Worm (Caenorhabditis elegans) whole organism, L3 larva: ENCODE results near the gene str-176.
A peak's percentile ranks its signal among the peaks of the same experiment; 100 is the strongest.

ENCODE experiments used
- R02D3.7 ChIP-seq: fragments of 150-350 bp; optimal IDR thresholded peaks from 2 replicates; lab custom pipeline; 2014; ENCODE audit warnings: missing biosample characterization, missing genetic modification characterization
- ZK546.5 ChIP-seq: sonication (generic microtip); optimal IDR thresholded peaks from 2 replicates; lab custom pipeline; 2017; ENCODE audit warnings: missing biosample characterization, missing genetic modification characterization
- aly-2 ChIP-seq: fragments of 150-350 bp; optimal IDR thresholded peaks from 2 replicates; lab custom pipeline; 2014; ENCODE audit warnings: missing biosample characterization, missing genetic modification characterization
- ama-1 ChIP-seq: fragments of 150-350 bp; optimal IDR thresholded peaks from 2 replicates; lab custom pipeline; 2018
- ceh-16 ChIP-seq: sonication (generic microtip); optimal IDR thresholded peaks from 2 replicates; lab custom pipeline; 2017; ENCODE audit warnings: missing biosample characterization, missing genetic modification characterization
- ceh-28 ChIP-seq: fragments of 150-350 bp; optimal IDR thresholded peaks from 2 replicates; lab custom pipeline; 2014; ENCODE audit warnings: missing biosample characterization, missing genetic modification reagents, missing genetic modification characterization
- ceh-82 ChIP-seq: fragments of 150-350 bp; optimal IDR thresholded peaks from 2 replicates; lab custom pipeline; 2014; ENCODE audit warnings: missing biosample characterization, missing genetic modification characterization
- ceh-9 ChIP-seq: sonication (generic microtip); optimal IDR thresholded peaks from 2 replicates; lab custom pipeline; 2018; ENCODE audit warnings: missing biosample characterization, missing genetic modification characterization
- daf-12 ChIP-seq: fragments of 150-350 bp; optimal IDR thresholded peaks from 2 replicates; lab custom pipeline; 2014; ENCODE audit warnings: missing biosample characterization, missing genetic modification reagents, missing genetic modification characterization
- egl-27 ChIP-seq: sonication (generic microtip); optimal IDR thresholded peaks from 4 replicates; lab custom pipeline; 2017; ENCODE audit warnings: missing biosample characterization, missing genetic modification reagents, missing genetic modification characterization
- egl-5 ChIP-seq: fragments of 150-350 bp; optimal IDR thresholded peaks from 2 replicates; lab custom pipeline; 2017; ENCODE audit warnings: missing biosample characterization, missing genetic modification reagents, missing genetic modification characterization, inconsistent platforms
- elt-1 ChIP-seq: fragments of 150-350 bp; optimal IDR thresholded peaks from 2 replicates; lab custom pipeline; 2014; ENCODE audit warnings: missing biosample characterization, missing genetic modification characterization
- elt-3 ChIP-seq, 3 experiments: fragments of 150-350 bp in 1 of 3; sonication (generic microtip) in 2 of 3; optimal IDR thresholded peaks; 2 replicates in 2 of 3; 4 replicates in 1 of 3; lab custom pipeline; 2014 to 2017; ENCODE audit warnings: missing biosample characterization in 3 of 3, missing genetic modification characterization in 3 of 3
- eor-1 ChIP-seq, 2 experiments: fragments of 150-350 bp; optimal IDR thresholded peaks; 2 replicates each; lab custom pipeline; 2014 to 2018; ENCODE audit warnings: missing biosample characterization in 2 of 2, missing genetic modification characterization in 2 of 2
- fkh-10 ChIP-seq: sonication (generic microtip); optimal IDR thresholded peaks from 2 replicates; lab custom pipeline; 2017; ENCODE audit warnings: missing biosample characterization, missing genetic modification reagents, missing genetic modification characterization
- fkh-2 ChIP-seq: fragments of 150-350 bp; optimal IDR thresholded peaks from 2 replicates; lab custom pipeline; 2014; ENCODE audit warnings: missing biosample characterization, missing genetic modification reagents, missing genetic modification characterization
- fos-1 ChIP-seq: fragments of 150-350 bp; optimal IDR thresholded peaks from 2 replicates; lab custom pipeline; 2014; ENCODE audit warnings: missing biosample characterization, missing genetic modification characterization
- hmg-11 ChIP-seq: sonication (generic microtip); optimal IDR thresholded peaks from 2 replicates; lab custom pipeline; 2016; ENCODE audit warnings: missing genetic modification characterization, missing compliant biosample characterization
- jun-1 ChIP-seq: fragments of 150-350 bp; optimal IDR thresholded peaks from 2 replicates; lab custom pipeline; 2014; ENCODE audit warnings: missing biosample characterization, missing genetic modification reagents, missing genetic modification characterization
- lin-15B ChIP-seq: fragments of 150-350 bp; optimal IDR thresholded peaks from 2 replicates; lab custom pipeline; 2014; ENCODE audit warnings: missing biosample characterization, missing genetic modification characterization
- lin-39 ChIP-seq: fragments of 150-350 bp; optimal IDR thresholded peaks from 2 replicates; lab custom pipeline; 2018; ENCODE audit warnings: missing biosample characterization, missing genetic modification reagents, missing genetic modification characterization
- lsy-12 ChIP-seq: sonication (generic microtip); optimal IDR thresholded peaks from 2 replicates; lab custom pipeline; 2016; ENCODE audit warnings: mild to moderate bottlenecking, missing genetic modification characterization, missing compliant biosample characterization
- mdl-1 ChIP-seq: fragments of 150-350 bp; optimal IDR thresholded peaks from 2 replicates; lab custom pipeline; 2014; ENCODE audit warnings: missing biosample characterization, missing genetic modification characterization
- mml-1 ChIP-seq: fragments of 150-350 bp; sonication (generic microtip); optimal IDR thresholded peaks from 3 replicates; lab custom pipeline; 2014; ENCODE audit warnings: missing biosample characterization, missing genetic modification characterization
- nfya-1 ChIP-seq: sonication (generic microtip); optimal IDR thresholded peaks from 2 replicates; lab custom pipeline; 2017; ENCODE audit warnings: missing genetic modification characterization, mild to moderate bottlenecking, missing compliant biosample characterization, antibody characterized with exemption, moderate library complexity; ENCODE audit not compliant: insufficient read depth
- nhr-11 ChIP-seq: fragments of 150-350 bp; optimal IDR thresholded peaks from 2 replicates; lab custom pipeline; 2014; ENCODE audit warnings: missing biosample characterization, missing genetic modification characterization
- nhr-12 ChIP-seq: fragments of 150-350 bp; optimal IDR thresholded peaks from 2 replicates; lab custom pipeline; 2014; ENCODE audit warnings: missing biosample characterization, missing genetic modification characterization
- nhr-23 ChIP-seq: fragments of 150-350 bp; optimal IDR thresholded peaks from 2 replicates; lab custom pipeline; 2014; ENCODE audit warnings: missing biosample characterization, missing genetic modification reagents, missing genetic modification characterization
- nhr-25 ChIP-seq: sonication (generic microtip); optimal IDR thresholded peaks from 2 replicates; lab custom pipeline; 2017; ENCODE audit warnings: missing biosample characterization, missing genetic modification characterization
- nhr-28 ChIP-seq: fragments of 150-350 bp; optimal IDR thresholded peaks from 2 replicates; lab custom pipeline; 2014; ENCODE audit warnings: missing biosample characterization, missing genetic modification characterization
- nhr-43 ChIP-seq: sonication (generic microtip); optimal IDR thresholded peaks from 2 replicates; lab custom pipeline; 2016; ENCODE audit warnings: mild to moderate bottlenecking, missing genetic modification characterization, missing compliant biosample characterization; ENCODE audit not compliant: poor library complexity, severe bottlenecking
- nhr-67 ChIP-seq: fragments of 150-350 bp; optimal IDR thresholded peaks from 2 replicates; lab custom pipeline; 2014; ENCODE audit warnings: missing biosample characterization, missing genetic modification characterization
- nhr-76 ChIP-seq: fragments of 150-350 bp; sonication (generic microtip); optimal IDR thresholded peaks from 5 replicates; lab custom pipeline; 2014; ENCODE audit warnings: missing biosample characterization, missing genetic modification characterization
- nhr-77 ChIP-seq: fragments of 150-350 bp; optimal IDR thresholded peaks from 2 replicates; lab custom pipeline; 2014; ENCODE audit warnings: missing biosample characterization, missing genetic modification characterization
- pha-4 ChIP-seq: fragments of 150-350 bp; optimal IDR thresholded peaks from 2 replicates; lab custom pipeline; 2014; ENCODE audit warnings: missing biosample characterization, missing genetic modification reagents, missing genetic modification characterization
- pqm-1 ChIP-seq: fragments of 150-350 bp; optimal IDR thresholded peaks from 2 replicates; lab custom pipeline; 2017; ENCODE audit warnings: missing biosample characterization, missing genetic modification characterization, inconsistent platforms
- sea-2 ChIP-seq: fragments of 150-350 bp; sonication (generic microtip); optimal IDR thresholded peaks from 4 replicates; lab custom pipeline; 2014; ENCODE audit warnings: missing biosample characterization, missing genetic modification reagents, missing genetic modification characterization
- snpc-4 ChIP-seq: fragments of 150-350 bp; optimal IDR thresholded peaks from 2 replicates; lab custom pipeline; 2014; ENCODE audit warnings: missing biosample characterization, missing genetic modification characterization
- tbx-2 ChIP-seq: sonication (generic microtip); optimal IDR thresholded peaks from 2 replicates; lab custom pipeline; 2016; ENCODE audit warnings: mild to moderate bottlenecking, missing genetic modification characterization, missing compliant biosample characterization
- unc-39 ChIP-seq: sonication (generic microtip); optimal IDR thresholded peaks from 4 replicates; lab custom pipeline; 2017; ENCODE audit warnings: missing biosample characterization, missing genetic modification characterization
- unc-62 ChIP-seq: fragments of 150-350 bp; sonication (generic microtip); optimal IDR thresholded peaks from 4 replicates; lab custom pipeline; 2014; ENCODE audit warnings: missing biosample characterization, missing genetic modification reagents, missing genetic modification characterization
- zag-1 ChIP-seq: fragments of 150-350 bp; optimal IDR thresholded peaks from 2 replicates; lab custom pipeline; 2014; ENCODE audit warnings: missing biosample characterization, missing genetic modification characterization
- ztf-11 ChIP-seq: fragments of 150-350 bp; optimal IDR thresholded peaks from 2 replicates; lab custom pipeline; 2014; ENCODE audit warnings: missing biosample characterization, missing genetic modification characterization

The str-176 gene

DNA sequence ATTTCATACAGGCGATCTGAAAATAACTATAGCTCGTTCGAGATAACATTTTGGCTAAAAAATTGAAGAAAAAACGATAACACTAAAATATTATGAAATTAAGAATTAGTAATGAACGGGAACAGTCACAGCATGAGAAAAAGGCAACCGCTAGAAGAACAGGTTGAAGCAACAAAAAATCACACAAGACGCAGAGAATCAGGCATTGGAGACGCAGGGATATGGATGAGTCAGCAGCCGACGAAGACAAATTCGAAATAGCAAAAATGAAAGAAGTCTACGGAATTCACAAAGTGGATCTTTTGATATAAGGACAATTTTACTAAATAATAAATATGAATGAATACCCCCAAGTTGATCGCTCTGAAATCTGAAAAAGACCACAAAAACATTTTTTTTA is 46.9 kb upstream of the str-176 start, which contains the start of gene tag-77:
TSS of gene tag-77 (minus strand) at position 15 of the 400 bp plus-strand sequence.
- TF ChIP-seq nhr-77 (tag; lab: Kevin White, UChicago) (no peak), jun-1 (peak; percentile 34), nhr-25 (peak; percentile 13), snpc-4 (tag; lab: Kevin White, UChicago) (peak; percentile 50)

DNA sequence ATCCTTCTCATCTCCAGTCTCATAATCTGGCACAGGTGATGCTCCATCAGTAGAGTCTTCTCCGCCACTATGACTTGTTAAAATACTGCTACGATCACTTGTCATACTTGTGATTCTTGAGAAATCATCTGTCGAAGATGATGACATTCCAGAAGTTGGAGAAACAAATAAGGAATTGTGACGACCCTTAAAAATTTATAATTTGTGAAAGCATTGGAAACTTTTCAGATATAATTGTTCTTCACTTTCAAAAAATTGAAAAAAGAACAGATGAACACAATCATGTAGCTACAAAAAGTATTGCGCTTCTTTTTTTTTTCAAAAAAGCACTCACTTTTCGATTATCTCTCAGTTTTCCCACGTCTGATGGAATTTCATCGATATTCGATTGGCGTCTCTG is 42.4 kb upstream of the str-176 start:
- no peak for TF ChIP-seq ceh-9 (tag; lab: Kevin White, UChicago)
- TF ChIP-seq lin-39 (tag; lab: Kevin White, UChicago), result no peak
- TF ChIP-seq nhr-11 (tag; lab: Kevin White, UChicago), result no peak
- TF ChIP-seq R02D3.7 (tag; lab: Kevin White, UChicago), result no peak
- TF ChIP-seq nhr-12 (tag; lab: Kevin White, UChicago), result no peak
- TF ChIP-seq hmg-11 (tag; lab: Kevin White, UChicago), result no peak
- no peak for TF ChIP-seq ztf-11 (tag; lab: Kevin White, UChicago)
- no peak for TF ChIP-seq nhr-67 (tag; lab: Kevin White, UChicago)
- TF ChIP-seq nhr-28, result no peak
- TF ChIP-seq pqm-1, result no peak
- TF ChIP-seq ceh-16 (tag; lab: Kevin White, UChicago), result no peak
- no peak for TF ChIP-seq ama-1
- TF ChIP-seq elt-3 (tag; optimal IDR thresholded peaks at IDR 0.05; lab: Kevin White, UChicago), result no peak
- no peak for TF ChIP-seq egl-5 (tag; lab: Kevin White, UChicago)
- TF ChIP-seq nhr-77 (tag; lab: Kevin White, UChicago), result no peak
- no peak for TF ChIP-seq nhr-43 (tag; lab: Kevin White, UChicago)
- no peak for TF ChIP-seq tbx-2 (tag; lab: Kevin White, UChicago)

DNA sequence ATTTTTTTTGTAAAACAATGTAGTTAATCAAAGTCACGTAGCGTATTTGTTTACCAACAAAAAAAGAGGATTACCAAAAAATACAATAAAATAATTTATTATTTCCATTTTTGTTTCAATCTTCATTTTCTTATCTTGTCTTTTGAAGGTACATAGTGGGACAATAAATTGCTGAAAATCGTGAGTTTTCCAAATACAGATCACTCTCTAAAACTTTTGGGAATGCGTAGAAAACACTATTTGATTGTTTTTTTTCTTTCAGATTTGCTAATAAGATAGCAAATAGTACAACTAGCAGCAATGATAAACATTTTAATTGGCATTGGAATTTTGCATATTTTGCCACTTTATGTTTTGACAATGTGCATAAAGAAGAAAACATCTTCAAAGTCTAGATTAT is 37.8 kb upstream of the str-176 start, which contains the start of gene C28C12.1:
TSS of gene C28C12.1 (plus strand) at position 301 of the 400 bp plus-strand sequence.
- TF ChIP-seq nhr-77 (tag; lab: Kevin White, UChicago) (no peak), eor-1 (tag; optimal IDR thresholded peaks at IDR 0.05; lab: Kevin White, UChicago) (no peak), tbx-2 (tag; lab: Kevin White, UChicago) (no peak), mml-1 (tag; lab: Kevin White, UChicago) (no peak), lsy-12 (tag; lab: Kevin White, UChicago) (no peak), ceh-28 (tag; lab: Kevin White, UChicago) (no peak), nfya-1 (no peak), nhr-23 (tag; lab: Kevin White, UChicago) (no peak), elt-3 (tag; optimal IDR thresholded peaks at IDR 0.05; lab: Kevin White, UChicago) (no peak), mdl-1 (tag; lab: Kevin White, UChicago) (no peak), nhr-25 (no peak), ceh-82 (tag; lab: Kevin White, UChicago) (no peak)
- TF ChIP-seq, all 47 proteins: peak for 0

DNA sequence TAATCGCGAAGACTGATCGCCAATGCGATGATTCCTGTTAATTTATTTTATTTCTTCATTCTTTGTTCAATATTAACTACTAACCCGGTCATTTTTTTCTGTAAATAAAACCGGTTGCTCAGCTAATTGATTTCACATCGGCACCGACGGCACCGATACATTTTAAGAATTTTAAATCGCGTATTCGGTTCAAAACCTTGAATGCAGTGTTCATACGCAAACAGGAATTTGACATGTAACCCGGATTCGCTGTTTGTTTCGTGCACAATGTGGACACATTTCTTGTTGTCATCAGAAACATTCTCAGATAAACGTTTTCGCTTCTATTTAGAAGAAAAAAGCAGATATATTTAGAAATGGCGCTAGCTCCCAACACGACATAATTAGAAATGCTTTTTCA is 36.3 kb upstream of the str-176 start:
- TF ChIP-seq fkh-2 (tag; lab: Kevin White, UChicago) (no peak), nhr-23 (tag; lab: Kevin White, UChicago) (no peak)

DNA sequence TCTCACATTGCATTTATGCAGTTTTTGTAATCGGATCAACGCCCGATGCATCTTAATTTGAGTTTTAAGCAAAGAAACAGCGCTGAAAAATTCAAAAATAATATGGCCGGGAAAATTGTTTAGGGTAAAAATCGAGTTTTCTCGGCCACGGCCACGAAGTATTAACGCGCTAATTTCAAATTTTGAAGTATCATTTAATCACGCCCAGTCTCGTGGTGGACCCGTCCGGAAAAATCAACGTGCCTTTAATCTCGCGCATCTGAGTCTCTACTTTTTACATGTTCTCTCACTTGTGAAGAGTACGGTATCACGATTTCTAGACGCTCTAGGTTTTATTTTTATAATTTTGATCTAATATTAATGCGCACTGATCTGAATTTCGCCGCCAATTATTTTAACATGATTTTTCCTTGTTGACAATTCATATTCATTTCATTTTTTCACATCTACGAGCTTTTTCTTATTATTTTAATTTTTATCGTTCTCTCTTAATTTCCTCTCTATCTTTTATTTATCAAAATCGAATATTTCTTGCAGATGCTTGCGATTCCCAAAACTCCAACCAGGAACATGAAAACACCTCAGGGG is 35.3 kb upstream of the str-176 start, which contains the start of the genes acdh-13 and mesp-1:
TSS of gene acdh-13 (minus strand) at position 51 of the 588 bp plus-strand sequence.
TSS of gene mesp-1 (plus strand) at position 538 of the 588 bp plus-strand sequence.
- TF ChIP-seq jun-1 (no peak), zag-1 (no peak), fkh-2 (tag; lab: Kevin White, UChicago) (no peak), elt-1 (no peak), hmg-11 (tag; lab: Kevin White, UChicago) (no peak), nhr-76 (tag; lab: Kevin White, UChicago) (no peak), ceh-82 (tag; lab: Kevin White, UChicago) (no peak), nhr-67 (tag; lab: Kevin White, UChicago) (no peak), pha-4 (tag; lab: Kevin White, UChicago) (peak; percentile 40), lin-15B (peak; percentile 43), R02D3.7 (tag; lab: Kevin White, UChicago) (no peak), daf-12 (no peak), ceh-9 (tag; lab: Kevin White, UChicago) (no peak), snpc-4 (tag; lab: Kevin White, UChicago) (peak; percentile 52), fos-1 (tag; lab: Kevin White, UChicago) (no peak), pqm-1 (no peak), sea-2 (no peak), nhr-25 (no peak), nhr-12 (tag; lab: Kevin White, UChicago) (no peak), egl-27 (tag; lab: Kevin White, UChicago) (no peak), unc-39 (tag; lab: Kevin White, UChicago) (no peak), nhr-77 (tag; lab: Kevin White, UChicago) (no peak), fkh-10 (GFP tag; lab: Kevin White, UChicago) (no peak), egl-5 (tag; lab: Kevin White, UChicago) (peak; percentile 11), lin-39 (tag; lab: Kevin White, UChicago) (no peak), aly-2 (no peak), ztf-11 (tag; lab: Kevin White, UChicago) (no peak), nhr-28 (no peak), unc-62 (no peak), ZK546.5 (no peak)
